Fruit fly (Drosophila melanogaster): ENCODE results near the gene Rev1.

Gene Rev1

dm6 chr3L:626498-627369, 27.4 kb upstream of the Rev1 start (continued):
- TF ChIP-seq CG5953 (GFP tag; IDR thresholded peaks at IDR 0.05) (no peak), Aef1 (GFP tag; IDR thresholded peaks at IDR 0.05) (peak; percentile 78), ind (GFP tag; optimal IDR thresholded peaks at IDR 0.05) (peak; percentile 41), Med (GFP tag) (peak; percentile 82), CG14014 (GFP tag; IDR thresholded peaks at IDR 0.05) (peak; percentile 62; the same call in 1 of the 2 replicates), CG18764 (GFP tag; optimal IDR thresholded peaks at IDR 0.05) (no peak), CG10147 (GFP tag; optimal IDR thresholded peaks at IDR 0.05) (peak; percentile 56), mirr (GFP tag; optimal IDR thresholded peaks at IDR 0.05) (peak; percentile 63), prd (optimal IDR thresholded peaks at IDR 0.05) (no peak), prd (GFP tag; IDR thresholded peaks at IDR 0.05) (peak; percentile 76), NfI (GFP tag; optimal IDR thresholded peaks at IDR 0.05) (peak; percentile 42), CG7357 (GFP tag; IDR thresholded peaks at IDR 0.05) (peak; percentile 44; the same call in 1 of the 3 replicates), CG3995 (GFP tag; optimal IDR thresholded peaks at IDR 0.05) (no peak), HLHmδ (GFP tag; optimal IDR thresholded peaks at IDR 0.05) (peak; percentile 47), repo (GFP tag; optimal IDR thresholded peaks at IDR 0.05) (peak; percentile 24), CG18619 (GFP tag; optimal IDR thresholded peaks at IDR 0.05) (peak; percentile 35), CG8290 (GFP tag; optimal IDR thresholded peaks at IDR 0.05) (peak; percentile 10), CG8290 (tag; optimal IDR thresholded peaks at IDR 0.05) (no peak), CG17359 (tag; optimal IDR thresholded peaks at IDR 0.05) (peak; percentile 31), chinmo (GFP tag; IDR thresholded peaks at IDR 0.05; ENCODE audit: partially characterized antibody) (peak; percentile 82; the same call in 1 of the 4 replicates), CG9727 (GFP tag; optimal IDR thresholded peaks at IDR 0.05) (peak; percentile 5), Tbp (GFP tag; optimal IDR thresholded peaks at IDR 0.05) (no peak), pzg (GFP tag; optimal IDR thresholded peaks at IDR 0.05) (no peak), danr (GFP tag; IDR thresholded peaks at IDR 0.05) (0 out of 2 replicates have a peak, but pooled peaks have one; percentile 6), CG15696 (tag; optimal IDR thresholded peaks at IDR 0.05) (no peak), Lim3 (GFP tag; IDR thresholded peaks at IDR 0.05) (no peak), Chrac-16 (GFP tag; optimal IDR thresholded peaks at IDR 0.05) (peak; percentile 36), CG6689 (GFP tag; IDR thresholded peaks at IDR 0.05) (peak; percentile 75), trem (tag; optimal IDR thresholded peaks at IDR 0.05) (no peak), CG7271 (tag; optimal IDR thresholded peaks at IDR 0.05) (no peak), CG6765 (GFP tag; optimal IDR thresholded peaks at IDR 0.05) (no peak), CHES-1-like (GFP tag; optimal IDR thresholded peaks at IDR 0.05) (no peak), CG7839 (tag; optimal IDR thresholded peaks at IDR 0.05) (peak; percentile 46), zfh2 (GFP tag; optimal IDR thresholded peaks at IDR 0.05) (peak; percentile 40), sd (tag; optimal IDR thresholded peaks at IDR 0.05) (peak; percentile 96), CG12391 (tag; optimal IDR thresholded peaks at IDR 0.05) (peak; percentile 15), Adf1 (GFP tag; IDR thresholded peaks at IDR 0.05) (peak; percentile 87), CG11247 (GFP tag; IDR thresholded peaks at IDR 0.05) (peak; percentile 47; the same call in 1 of the 2 replicates), MBD-R2 (GFP tag; IDR thresholded peaks at IDR 0.05) (0 out of 2 replicates have a peak, but pooled peaks have one; percentile 22), usp (GFP tag; optimal IDR thresholded peaks at IDR 0.05) (no peak), CG10565 (GFP tag; optimal IDR thresholded peaks at IDR 0.05) (no peak), tgo (GFP tag; IDR thresholded peaks at IDR 0.05) (peak; percentile 67), Hr39 (optimal IDR thresholded peaks at IDR 0.05) (no peak), CG6254 (GFP tag; optimal IDR thresholded peaks at IDR 0.05) (no peak), ab (GFP tag; optimal IDR thresholded peaks at IDR 0.05) (peak; percentile 12), scrt (GFP tag; optimal IDR thresholded peaks at IDR 0.05) (peak; percentile 33), Hmr (GFP tag; optimal IDR thresholded peaks at IDR 0.05) (peak; percentile 1), CG2875 (GFP tag; optimal IDR thresholded peaks at IDR 0.05) (no peak), CG6654 (GFP tag; optimal IDR thresholded peaks at IDR 0.05) (peak; percentile 23), CG30403 (GFP tag; optimal IDR thresholded peaks at IDR 0.05) (peak; percentile 54)
